Worm (Caenorhabditis elegans) whole organism, late embryonic: ENCODE measurements around the gene C49C8.1.

ENCODE experiments used
- ahr-1 ChIP-seq: sonication (generic microtip); optimal IDR thresholded peaks from 2 replicates; lab custom pipeline; 2016; ENCODE audit warnings: missing genetic modification characterization, missing compliant biosample characterization
- ama-1 ChIP-seq: fragments of 150-350 bp; optimal IDR thresholded peaks from 2 replicates; lab custom pipeline; 2014
- ceh-18 ChIP-seq: sonication (generic microtip); optimal IDR thresholded peaks from 2 replicates; lab custom pipeline; 2016; ENCODE audit warnings: missing genetic modification characterization, missing compliant biosample characterization
- elt-2 ChIP-seq: sonication (generic microtip); optimal IDR thresholded peaks from 2 replicates; lab custom pipeline; 2016; ENCODE audit warnings: missing genetic modification reagents, missing genetic modification characterization, missing compliant biosample characterization
- gmeb-2 ChIP-seq: sonication (generic microtip); optimal IDR thresholded peaks from 2 replicates; lab custom pipeline; 2016; ENCODE audit warnings: missing genetic modification characterization, inconsistent platforms, missing compliant biosample characterization
- nfya-1 ChIP-seq: sonication (generic microtip); optimal IDR thresholded peaks from 2 replicates; lab custom pipeline; 2017; ENCODE audit warnings: missing genetic modification characterization, mild to moderate bottlenecking, missing compliant biosample characterization, antibody characterized with exemption, moderate library complexity

DNA sequence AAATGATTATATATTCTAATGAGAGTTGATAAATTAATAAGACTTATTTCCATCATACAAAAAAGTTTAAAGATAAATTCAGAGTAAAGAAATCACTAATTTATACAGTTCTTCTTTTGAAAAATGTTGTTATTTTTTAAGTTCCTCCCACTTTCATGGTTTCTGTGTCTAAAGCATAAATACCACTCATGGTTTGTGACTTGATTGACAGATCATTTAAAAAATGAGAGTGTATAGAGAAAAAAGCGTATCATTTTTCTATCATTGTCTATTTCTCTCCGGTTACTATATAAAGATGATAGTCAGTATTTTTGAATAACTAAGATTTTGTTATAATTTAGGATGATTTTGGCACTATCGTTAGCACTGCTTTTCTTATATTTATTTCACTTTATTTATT, 39.7 kb upstream of the C49C8.1 start, which contains the start of gene cyp-33E3:
- TF ChIP-seq elt-2 (tag; lab: Kevin White, UChicago) (no peak), ahr-1 (no peak), nfya-1 (tag; lab: Kevin White, UChicago) (no peak), gmeb-2 (tag; lab: Kevin White, UChicago) (no peak), ceh-18 (no peak), ama-1 (no peak)
